Worm (Caenorhabditis elegans) whole organism, L3 larva: ENCODE data around the gene otpl-6.
"Not testable (repeated sequence)": the region's sequence is repeated elsewhere in the genome, so short reads cannot be mapped to it uniquely, and the experiment has no call there.

Experiments used
- nfya-1 ChIP-seq: sonication (generic microtip); optimal IDR thresholded peaks from 2 replicates; lab custom pipeline; 2017; ENCODE audit warnings: missing genetic modification characterization, mild to moderate bottlenecking, missing compliant biosample characterization, antibody characterized with exemption, moderate library complexity; ENCODE audit not compliant: insufficient read depth
- nhr-12 ChIP-seq: fragments of 150-350 bp; optimal IDR thresholded peaks from 2 replicates; lab custom pipeline; 2014; ENCODE audit warnings: missing biosample characterization, missing genetic modification characterization
- skn-1 ChIP-seq: fragments of 150-350 bp; optimal IDR thresholded peaks from 2 replicates; lab custom pipeline; 2014; ENCODE audit warnings: missing biosample characterization, missing genetic modification characterization

otpl-6 gene

ce11 chrV:8574762-8575161, 48.9 kb downstream of the otpl-6 start, which contains the start of gene F25G6.1:
TSS of gene F25G6.1 (plus strand) at chrV:8575062.
- TF ChIP-seq nhr-12 (tag; lab: Kevin White, UChicago); nfya-1 (tag; lab: Kevin White, UChicago); skn-1: not testable (repeated sequence)
